Worm (Caenorhabditis elegans) whole organism, L1 larva: Measurements from ENCODE around the gene F45D3.4.

Experiments
- Y116A8C.19 ChIP-seq: sonication (generic microtip); optimal IDR thresholded peaks from 2 replicates; lab custom pipeline; 2016; ENCODE audit warnings: missing compliant biosample characterization, missing genetic modification characterization, borderline replicate concordance
- aha-1 ChIP-seq: fragments of 150-350 bp; optimal IDR thresholded peaks from 2 replicates; lab custom pipeline; 2014; ENCODE audit warnings: missing biosample characterization, missing genetic modification characterization
- ama-1 ChIP-seq: fragments of 150-350 bp; optimal IDR thresholded peaks from 2 replicates; lab custom pipeline; 2014
- blmp-1 ChIP-seq: fragments of 150-350 bp; optimal IDR thresholded peaks from 2 replicates; lab custom pipeline; 2014; ENCODE audit warnings: missing biosample characterization, missing genetic modification characterization
- ceh-82 ChIP-seq, 3 experiments: fragments of 150-350 bp in 1 of 3; sonication (generic microtip) in 2 of 3; optimal IDR thresholded peaks; 2 replicates each; lab custom pipeline; 2014 to 2017; ENCODE audit warnings: missing biosample characterization in 3 of 3, missing genetic modification characterization in 3 of 3
- ceh-90 ChIP-seq: sonication (generic microtip); optimal IDR thresholded peaks from 2 replicates; lab custom pipeline; 2016; ENCODE audit warnings: missing genetic modification characterization, missing compliant biosample characterization
- dpl-1 ChIP-seq, 3 experiments: fragments of 150-350 bp in 2 of 3; sonication (generic microtip) in 1 of 3; optimal IDR thresholded peaks; 2 replicates each; lab custom pipeline; 2014 to 2017; ENCODE audit warnings: missing biosample characterization in 3 of 3, missing genetic modification characterization in 3 of 3, missing genetic modification reagents in 3 of 3
- dsc-1 ChIP-seq: sonication (generic microtip); optimal IDR thresholded peaks from 2 replicates; lab custom pipeline; 2016; ENCODE audit warnings: mild to moderate bottlenecking, missing genetic modification characterization, missing compliant biosample characterization
- efl-1 ChIP-seq, 4 experiments: fragments of 150-350 bp; optimal IDR thresholded peaks in 3 of 4; peaks in 1 of 4; 1 replicate in 1 of 4; 2 replicates in 3 of 4; lab custom pipeline; 2014; ENCODE audit warnings: missing biosample characterization in 2 of 4, missing genetic modification characterization in 2 of 4, missing genetic modification reagents in 2 of 4
- efl-3 ChIP-seq: fragments of 200-800 bp; sonication (Bioruptor generic); optimal IDR thresholded peaks from 2 replicates; lab custom pipeline; 2018; ENCODE audit warnings: mild to moderate bottlenecking, missing genetic modification characterization, missing compliant biosample characterization
- egl-13 ChIP-seq: sonication (generic microtip); optimal IDR thresholded peaks from 2 replicates; lab custom pipeline; 2016; ENCODE audit warnings: missing genotype, missing genetic modification reagents, missing genetic modification characterization, missing compliant biosample characterization
- fkh-8 ChIP-seq: sonication (generic microtip); optimal IDR thresholded peaks from 2 replicates; lab custom pipeline; 2016; ENCODE audit warnings: mild to moderate bottlenecking, missing genetic modification characterization, missing compliant biosample characterization
- hpl-2 ChIP-seq: fragments of 150-350 bp; optimal IDR thresholded peaks from 2 replicates; lab custom pipeline; 2014; ENCODE audit warnings: missing biosample characterization, missing genetic modification reagents, missing genetic modification characterization
- irx-1 ChIP-seq: sonication (generic microtip); optimal IDR thresholded peaks from 2 replicates; lab custom pipeline; 2016; ENCODE audit warnings: missing genetic modification characterization, missing compliant biosample characterization
- jun-1 ChIP-seq: fragments of 150-350 bp; optimal IDR thresholded peaks from 2 replicates; lab custom pipeline; 2014; ENCODE audit warnings: missing biosample characterization, missing genetic modification reagents, missing genetic modification characterization
- lin-14 ChIP-seq: fragments of 200-800 bp; sonication (Bioruptor generic); optimal IDR thresholded peaks from 2 replicates; lab custom pipeline; 2018; ENCODE audit warnings: mild to moderate bottlenecking, missing genetic modification characterization, moderate library complexity, missing compliant biosample characterization
- lin-35 ChIP-seq, 2 experiments: fragments of 150-350 bp; optimal IDR thresholded peaks; 2 replicates each; lab custom pipeline; 2014; ENCODE audit warnings: missing biosample characterization in 2 of 2, missing genetic modification characterization in 2 of 2, missing genetic modification reagents in 2 of 2
- lir-3 ChIP-seq: sonication (generic microtip); optimal IDR thresholded peaks from 2 replicates; lab custom pipeline; 2016; ENCODE audit warnings: mild to moderate bottlenecking, missing genetic modification characterization, moderate library complexity, missing compliant biosample characterization; ENCODE audit not compliant: poor library complexity
- lsy-2 ChIP-seq, 2 experiments: fragments of 150-350 bp; optimal IDR thresholded peaks; 2 replicates each; lab custom pipeline; 2014; ENCODE audit warnings: missing biosample characterization in 2 of 2, missing genetic modification characterization in 2 of 2
- mdl-1 ChIP-seq, 2 experiments: fragments of 150-350 bp; optimal IDR thresholded peaks; 2 replicates each; lab custom pipeline; 2014 to 2017; ENCODE audit warnings: missing biosample characterization in 2 of 2, missing genetic modification characterization in 2 of 2, inconsistent platforms in 1 of 2
- mef-2 ChIP-seq: fragments of 150-350 bp; optimal IDR thresholded peaks from 2 replicates; lab custom pipeline; 2014; ENCODE audit warnings: missing biosample characterization, missing genetic modification characterization
- mep-1 ChIP-seq: fragments of 150-350 bp; optimal IDR thresholded peaks from 2 replicates; lab custom pipeline; 2014; ENCODE audit warnings: missing biosample characterization, missing genetic modification characterization
- nhr-11 ChIP-seq: fragments of 150-350 bp; optimal IDR thresholded peaks from 2 replicates; lab custom pipeline; 2014; ENCODE audit warnings: missing biosample characterization, missing genetic modification characterization
- nhr-12 ChIP-seq: sonication (generic microtip); optimal IDR thresholded peaks from 2 replicates; lab custom pipeline; 2017; ENCODE audit warnings: missing biosample characterization, missing genetic modification characterization
- nhr-237 ChIP-seq: fragments of 150-350 bp; optimal IDR thresholded peaks from 2 replicates; lab custom pipeline; 2014; ENCODE audit warnings: missing biosample characterization, missing genetic modification characterization
- nhr-84 ChIP-seq: sonication (generic microtip); optimal IDR thresholded peaks from 2 replicates; lab custom pipeline; 2017; ENCODE audit warnings: missing biosample characterization, missing genetic modification characterization
- nhr-85 ChIP-seq: sonication (generic microtip); peaks from one replicate; lab custom pipeline; 2016; ENCODE audit warnings: missing genetic modification characterization, inconsistent platforms, missing compliant biosample characterization
- nhr-90 ChIP-seq: sonication (generic microtip); optimal IDR thresholded peaks from 2 replicates; lab custom pipeline; 2016; ENCODE audit warnings: mild to moderate bottlenecking, missing genetic modification characterization, missing compliant biosample characterization; ENCODE audit not compliant: poor library complexity
- rnt-1 ChIP-seq: sonication (generic microtip); optimal IDR thresholded peaks from 2 replicates; lab custom pipeline; 2016; ENCODE audit warnings: mild to moderate bottlenecking, missing genetic modification characterization, moderate library complexity, missing compliant biosample characterization
- snpc-4 ChIP-seq: fragments of 150-350 bp; optimal IDR thresholded peaks from 2 replicates; lab custom pipeline; 2014; ENCODE audit warnings: missing biosample characterization, missing genetic modification characterization
- snu-23 ChIP-seq: sonication (generic microtip); optimal IDR thresholded peaks from 2 replicates; lab custom pipeline; 2016; ENCODE audit warnings: missing genetic modification characterization, missing compliant biosample characterization
- sptf-1 ChIP-seq: fragments of 150-350 bp; optimal IDR thresholded peaks from 2 replicates; lab custom pipeline; 2014; ENCODE audit warnings: missing biosample characterization, missing genetic modification characterization
- sup-37 ChIP-seq: fragments of 200-800 bp; sonication (Bioruptor generic); optimal IDR thresholded peaks from 2 replicates; lab custom pipeline; 2018; ENCODE audit warnings: mild to moderate bottlenecking, missing genetic modification characterization, missing compliant biosample characterization
- unc-30 ChIP-seq: sonication (generic microtip); optimal IDR thresholded peaks from 2 replicates; lab custom pipeline; 2017; ENCODE audit warnings: missing biosample characterization, missing genetic modification characterization
- unc-86 ChIP-seq: sonication (generic microtip); optimal IDR thresholded peaks from 2 replicates; lab custom pipeline; 2016; ENCODE audit warnings: missing genetic modification characterization, missing compliant biosample characterization

Gene F45D3.4

ce11 chrV:12540739-12541138 is 12.3 kb downstream of the F45D3.4 start, which contains the start of gene F45D3.2:
TSS of gene F45D3.2 (plus strand) at chrV:12541039.
- TF ChIP-seq unc-30 (tag; lab: Kevin White, UChicago) (no peak), lir-3 (no peak), lin-35 (GFP tag; optimal IDR thresholded peaks at IDR 0.05; lab: Kevin White, UChicago) (no peak), nhr-237 (no peak), mep-1 (tag; lab: Kevin White, UChicago) (no peak), snpc-4 (tag; lab: Kevin White, UChicago) (no peak), dpl-1 (GFP tag; optimal IDR thresholded peaks at IDR 0.05; lab: Kevin White, UChicago) (no peak), aha-1 (tag; lab: Kevin White, UChicago) (no peak), jun-1 (no peak), ama-1 (lab: Kevin White, UChicago) (no peak), unc-86 (tag; lab: Kevin White, UChicago) (no peak), nhr-90 (tag; lab: Kevin White, UChicago) (no peak), irx-1 (tag; lab: Kevin White, UChicago) (no peak), hpl-2 (GFP tag; lab: Kevin White, UChicago) (no peak)

ce11 chrV:12540018-12540417 is 13.0 kb downstream of the F45D3.4 start:
- no peak for TF ChIP-seq sptf-1 (tag; lab: Kevin White, UChicago)
- TF ChIP-seq blmp-1 (tag; lab: Kevin White, UChicago) = peak; percentile 11
- TF ChIP-seq lin-14 (GFP tag; lab: Kevin White, UChicago) = peak; percentile 53
- TF ChIP-seq efl-1 (optimal IDR thresholded peaks at IDR 0.05; lab: Kevin White, UChicago) = no peak
- peak in 1 of 2 experiments; percentile 16 for TF ChIP-seq efl-1 (GFP tag; optimal IDR thresholded peaks at IDR 0.05 in 1 of 2; lab: Kevin White, UChicago)
- peak; percentile 5 for TF ChIP-seq fkh-8 (tag; lab: Kevin White, UChicago)
- TF ChIP-seq nhr-11 = no peak

ce11 chrV:12538984-12539852 is 13.8 kb downstream of the F45D3.4 start:
- TF ChIP-seq lsy-2 (tag; optimal IDR thresholded peaks at IDR 0.05; lab: Kevin White, UChicago) (peak in 1 of 2 experiments; percentile 26), efl-1 (optimal IDR thresholded peaks at IDR 0.05; lab: Kevin White, UChicago) (no peak), efl-1 (GFP tag; optimal IDR thresholded peaks at IDR 0.05 in 1 of 2; lab: Kevin White, UChicago) (peak in 1 of 2 experiments; percentile 6), sup-37 (GFP tag; lab: Kevin White, UChicago) (no peak), lin-35 (GFP tag; optimal IDR thresholded peaks at IDR 0.05; lab: Kevin White, UChicago) (peak in 1 of 2 experiments; percentile 9), efl-3 (no peak), ceh-82 (tag; optimal IDR thresholded peaks at IDR 0.05; lab: Kevin White, UChicago) (peak in 1 of 3 experiments; percentile 19), rnt-1 (tag; lab: Kevin White, UChicago) (peak; percentile 9), ceh-90 (tag; lab: Kevin White, UChicago) (no peak), hpl-2 (GFP tag; lab: Kevin White, UChicago) (no peak), mdl-1 (tag; optimal IDR thresholded peaks at IDR 0.05; lab: Kevin White, UChicago) (no peak), nhr-12 (no peak), nhr-85 (tag; lab: Kevin White, UChicago) (peak; percentile 74), dsc-1 (tag; lab: Kevin White, UChicago) (peak; percentile 9), lin-14 (GFP tag; lab: Kevin White, UChicago) (peak; percentile 67), unc-86 (tag; lab: Kevin White, UChicago) (no peak), snu-23 (GFP tag; lab: Kevin White, UChicago) (no peak), egl-13 (no peak), mef-2 (tag; lab: Kevin White, UChicago) (no peak), mep-1 (tag; lab: Kevin White, UChicago) (peak; percentile 45), Y116A8C.19 (tag; lab: Kevin White, UChicago) (no peak)

ce11 chrV:12537505-12537904 is 15.5 kb downstream of the F45D3.4 start:
- TF ChIP-seq nhr-84 (tag; lab: Kevin White, UChicago) = no peak
- TF ChIP-seq, all 84 proteins: peak for 0
